Worm (Caenorhabditis elegans): ENCODE measurements around the gene lgc-41.

DNA sequence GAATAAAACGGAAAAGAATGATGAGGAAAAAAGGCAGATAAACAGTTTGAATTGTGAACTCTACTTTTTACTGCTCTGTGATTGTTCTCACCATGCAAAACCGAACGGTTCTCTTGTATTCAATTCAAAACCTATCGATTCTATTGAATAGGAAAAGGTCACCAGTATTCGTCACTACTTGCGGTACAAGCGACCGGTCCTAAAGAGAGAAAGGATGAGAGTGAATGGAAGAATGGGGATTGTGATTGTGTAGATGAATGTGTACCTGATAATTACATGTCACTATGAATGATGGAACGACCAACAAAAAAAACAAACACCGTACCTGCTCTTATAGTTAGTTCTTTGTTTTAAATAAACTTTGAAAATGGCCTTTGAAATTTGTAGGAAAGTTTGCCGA, 21.3 kb upstream of the lgc-41 start:
- TF ChIP-seq tra-4 (tag; optimal IDR thresholded peaks at IDR 0.05) (no peak), hmbx-1 (tag; optimal IDR thresholded peaks at IDR 0.05) (no peak), hmg-4 (GFP tag; optimal IDR thresholded peaks at IDR 0.05) (no peak), scrt-1 (GFP tag; IDR thresholded peaks at IDR 0.05) (no peak), aly-1 (tag; optimal IDR thresholded peaks at IDR 0.05) (no peak), ceh-13 (GFP tag; optimal IDR thresholded peaks at IDR 0.05) (no peak)

Data from whole organism, early embryonic.